Fruit fly (Drosophila melanogaster): Measurements from ENCODE around the gene Timp.

The Timp gene

dm6 chr3R:10213430-10213829 is 623 bp upstream of the Timp start (continued):
- TF ChIP-seq Oaz (GFP tag; IDR thresholded peaks at IDR 0.05) (peak; percentile 44; the same call in 1 of the 2 replicates), dati (GFP tag; IDR thresholded peaks at IDR 0.05) (peak; percentile 54; the same call in 1 of the 2 replicates), twi (tag; optimal IDR thresholded peaks at IDR 0.05) (peak; percentile 39), ash1 (GFP tag; optimal IDR thresholded peaks at IDR 0.05) (no peak), dmrt99B (tag; optimal IDR thresholded peaks at IDR 0.05) (peak; percentile 89), CG9727 (GFP tag; optimal IDR thresholded peaks at IDR 0.05) (peak; percentile 42), luna (GFP tag; optimal IDR thresholded peaks at IDR 0.05) (no peak), CG10979 (tag; optimal IDR thresholded peaks at IDR 0.05) (peak; percentile 78), CG17186 (GFP tag; optimal IDR thresholded peaks at IDR 0.05) (peak; percentile 5), CG5245 (GFP tag; optimal IDR thresholded peaks at IDR 0.05) (peak; percentile 36), CG10209 (GFP tag; optimal IDR thresholded peaks at IDR 0.05) (peak; percentile 43), CG32767 (GFP tag; IDR thresholded peaks at IDR 0.05) (peak; percentile 75; the same call in 1 of the 2 replicates), grn (GFP tag; optimal IDR thresholded peaks at IDR 0.05) (no peak), gcm (GFP tag; optimal IDR thresholded peaks at IDR 0.05) (peak; percentile 62), Chrac-16 (GFP tag; optimal IDR thresholded peaks at IDR 0.05) (peak; percentile 35), CG12071 (GFP tag; optimal IDR thresholded peaks at IDR 0.05) (peak; percentile 48), CG43689 (GFP tag; IDR thresholded peaks at IDR 0.05) (peak; percentile 57; the same call in 1 of the 2 replicates), her (GFP tag; optimal IDR thresholded peaks at IDR 0.05) (no peak), CG9932 (GFP tag; IDR thresholded peaks at IDR 0.05) (0 out of 2 replicates have a peak, but pooled peaks have one; percentile 23), esg (GFP tag; conservative IDR thresholded peaks at IDR 0.05) (peak; percentile 71), CG9215 (GFP tag; IDR thresholded peaks at IDR 0.05) (peak; percentile 39; the same call in 1 of the 2 replicates), hkb (optimal IDR thresholded peaks at IDR 0.05) (no peak), hkb (GFP tag; IDR thresholded peaks at IDR 0.05) (peak; percentile 84), CG15011 (GFP tag; optimal IDR thresholded peaks at IDR 0.05) (peak; percentile 32), chn (GFP tag; optimal IDR thresholded peaks at IDR 0.05) (no peak), klu (GFP tag; IDR thresholded peaks at IDR 0.05) (peak; percentile 50; the same call in 1 of the 2 replicates), ems (GFP tag; optimal IDR thresholded peaks at IDR 0.05) (no peak), oc (tag; optimal IDR thresholded peaks at IDR 0.05) (peak; percentile 71), CG17328 (GFP tag; IDR thresholded peaks at IDR 0.05) (peak; percentile 77), Lim3 (GFP tag; IDR thresholded peaks at IDR 0.05) (peak; percentile 59; the same call in 1 of the 2 replicates), HLH3B (GFP tag; IDR thresholded peaks at IDR 0.05) (peak; percentile 79), Dek (tag; optimal IDR thresholded peaks at IDR 0.05) (peak; percentile 43), CG3407 (GFP tag; optimal IDR thresholded peaks at IDR 0.05) (peak; percentile 68), CG31224 (GFP tag; IDR thresholded peaks at IDR 0.05) (peak; percentile 66), CG1602 (GFP tag; optimal IDR thresholded peaks at IDR 0.05) (peak; percentile 60), jing (GFP tag; optimal IDR thresholded peaks at IDR 0.05) (peak; percentile 54), wor (GFP tag; IDR thresholded peaks at IDR 0.05) (peak; percentile 73), sens-2 (GFP tag; IDR thresholded peaks at IDR 0.05) (peak; percentile 74), Hand (GFP tag; optimal IDR thresholded peaks at IDR 0.05) (no peak), E2f2 (GFP tag; IDR thresholded peaks at IDR 0.05) (peak; percentile 45), Sry-δ (GFP tag; optimal IDR thresholded peaks at IDR 0.05) (no peak), sisA (GFP tag; IDR thresholded peaks at IDR 0.05) (peak; percentile 87), nerfin-1 (tag; optimal IDR thresholded peaks at IDR 0.05) (no peak), Pdp1 (GFP tag; optimal IDR thresholded peaks at IDR 0.05) (no peak), Usf (GFP tag; optimal IDR thresholded peaks at IDR 0.05) (no peak), pan (optimal IDR thresholded peaks at IDR 0.05) (no peak), pan (GFP tag; optimal IDR thresholded peaks at IDR 0.05 in 1 of 2, IDR thresholded peaks at IDR 0.05 in 1 of 2) (peak in 1 of 2 experiments; percentile 78), az2 (GFP tag; optimal IDR thresholded peaks at IDR 0.05) (peak; percentile 65), CG10366 (GFP tag; IDR thresholded peaks at IDR 0.05) (peak; percentile 69), CG7357 (GFP tag; IDR thresholded peaks at IDR 0.05) (peak; percentile 51; the same call in 1 of the 3 replicates), CG18599 (GFP tag; optimal IDR thresholded peaks at IDR 0.05) (peak; percentile 54), CG33557 (GFP tag; optimal IDR thresholded peaks at IDR 0.05) (no peak)
